Fruit fly (Drosophila melanogaster) S2 (cell line): ENCODE measurements around the gene Ythdc1.

Experiments used
- CG8478 ChIP-seq: fragments of >200 bp; optimal IDR thresholded peaks from 2 replicates; lab custom pipeline; 2018
- CTCF ChIP-seq, 2 experiments: fragments of >200 bp; optimal IDR thresholded peaks; 2 replicates each; lab custom pipeline; 2018

dm6 chr3L:3398496-3398895, 24.5 kb upstream of the Ythdc1 start:
- TF ChIP-seq CTCF (optimal IDR thresholded peaks at IDR 0.05; lab: Kevin White, UChicago): no peak
- no peak for TF ChIP-seq CG8478 (lab: Kevin White, UChicago)
